Fruit fly (Drosophila melanogaster): ENCODE data around the gene CG14315.

DNA sequence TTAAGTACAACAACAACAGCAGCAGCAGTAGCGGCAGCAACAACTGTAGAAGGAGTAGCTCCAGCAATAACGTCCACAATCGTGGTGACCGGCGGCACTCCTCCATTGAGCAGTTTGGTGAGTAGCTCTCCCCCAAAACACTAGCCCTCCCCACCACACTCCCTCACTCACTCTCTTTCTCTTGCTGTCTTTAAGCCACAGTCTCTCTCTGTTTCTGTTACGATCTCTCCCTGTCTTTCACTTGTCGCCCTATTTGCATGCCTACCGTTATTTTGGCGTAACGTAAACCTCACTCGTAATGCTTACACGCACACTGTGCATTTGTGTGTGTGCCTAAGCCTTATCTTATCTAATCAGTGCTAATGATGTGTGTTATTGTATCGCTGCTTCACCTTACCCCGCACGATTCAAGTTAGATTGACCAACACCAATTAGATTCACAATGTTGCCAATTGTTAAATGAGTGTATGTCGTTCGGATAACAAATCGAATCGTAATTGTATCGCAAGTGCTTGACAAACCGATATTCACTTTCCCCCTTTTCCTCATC, 11.6 kb downstream of the CG14315 start:
- no peak for TF ChIP-seq CG32121 (GFP tag; IDR thresholded peaks at IDR 0.05)
- TF ChIP-seq EcR (GFP tag; optimal IDR thresholded peaks at IDR 0.05): no peak
- no peak for TF ChIP-seq CG10348 (GFP tag; IDR thresholded peaks at IDR 0.05)
- no peak for TF ChIP-seq Snoo (tag; optimal IDR thresholded peaks at IDR 0.05)
- no peak for TF ChIP-seq Pif1A (GFP tag; optimal IDR thresholded peaks at IDR 0.05)
- TF ChIP-seq CG8159 (tag; optimal IDR thresholded peaks at IDR 0.05): no peak
- no peak for TF ChIP-seq CG17806 (tag; optimal IDR thresholded peaks at IDR 0.05)
- TF ChIP-seq CG8301 (tag; optimal IDR thresholded peaks at IDR 0.05): no peak
- TF ChIP-seq CG12605 (GFP tag; IDR thresholded peaks at IDR 0.05): no peak
- no peak for TF ChIP-seq CG15710 (tag; optimal IDR thresholded peaks at IDR 0.05)
- TF ChIP-seq rn (GFP tag; IDR thresholded peaks at IDR 0.05): no peak
- no peak for TF ChIP-seq CG14655 (GFP tag; optimal IDR thresholded peaks at IDR 0.05)
- no peak for TF ChIP-seq CG34367 (tag; optimal IDR thresholded peaks at IDR 0.05)
